Worm (Caenorhabditis elegans): ENCODE results near the gene cest-1.2.

Gene cest-1.2

DNA sequence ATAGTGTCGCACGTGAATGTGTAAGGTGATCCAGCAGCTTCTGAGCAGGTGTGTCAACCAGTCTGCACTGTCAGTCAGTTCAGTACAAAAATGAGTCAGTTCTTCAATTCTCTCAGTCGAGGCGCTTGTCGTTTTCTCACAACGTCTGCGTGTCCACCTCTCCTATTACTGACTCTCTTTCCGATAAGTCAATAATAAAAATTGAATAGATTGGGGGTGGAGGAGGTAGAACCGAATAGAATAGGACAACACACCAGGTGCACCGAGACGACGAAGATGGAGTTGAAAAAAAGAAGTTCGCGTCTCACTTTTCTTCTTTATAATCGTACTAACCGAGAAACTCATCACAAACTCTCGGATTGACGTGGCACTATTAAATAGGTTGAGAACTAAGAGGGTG lies 32.8 kb downstream of the cest-1.2 start:
- peak; percentile 37 for TF ChIP-seq lin-14 (GFP tag; optimal IDR thresholded peaks at IDR 0.05)
- TF ChIP-seq lsy-2 (tag; optimal IDR thresholded peaks at IDR 0.05), result no peak
- no peak for TF ChIP-seq hpl-2 (GFP tag; optimal IDR thresholded peaks at IDR 0.05)
- peak in 1 of 2 experiments; percentile 7 for TF ChIP-seq lin-35 (GFP tag; optimal IDR thresholded peaks at IDR 0.05)
- TF ChIP-seq efl-1 (optimal IDR thresholded peaks at IDR 0.05), result no peak
- peak in 1 of 2 experiments; percentile 83 for TF ChIP-seq efl-1 (GFP tag; optimal IDR thresholded peaks at IDR 0.05 in 1 of 2)

DNA sequence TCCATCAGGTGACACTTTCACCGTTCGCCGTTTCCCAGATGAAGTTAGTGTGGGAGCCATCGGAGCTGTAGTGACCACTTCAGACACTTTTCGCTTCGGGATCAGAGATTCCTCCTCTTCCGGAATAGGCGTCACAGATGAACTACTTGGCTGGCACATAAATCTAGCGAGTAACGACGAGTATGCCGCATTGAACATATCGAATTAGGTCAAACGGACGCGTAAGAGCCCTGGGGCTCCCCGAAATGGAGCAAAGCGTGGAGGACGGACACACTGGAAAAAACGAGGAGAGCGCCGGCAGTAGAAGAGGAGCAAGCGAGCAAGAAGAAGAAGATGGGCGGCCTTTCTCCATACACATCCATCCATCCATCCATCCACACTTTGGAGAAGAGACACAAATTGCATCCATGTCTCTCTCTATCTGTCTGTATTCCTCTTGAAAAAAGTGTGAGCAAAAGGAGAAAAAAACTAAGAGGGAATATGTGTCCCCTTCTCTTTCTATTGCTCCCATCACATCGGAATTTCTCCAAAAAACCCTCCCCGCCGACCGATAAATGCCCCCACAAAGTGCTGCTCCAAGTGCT lies 34.2 kb downstream of the cest-1.2 start:
- TF ChIP-seq fkh-10 (GFP tag; optimal IDR thresholded peaks at IDR 0.05) (peak; percentile 3), elt-2 (tag; optimal IDR thresholded peaks at IDR 0.05) (no peak), fkh-8 (tag; optimal IDR thresholded peaks at IDR 0.05) (no peak), lin-14 (GFP tag; optimal IDR thresholded peaks at IDR 0.05) (peak; percentile 57), nhr-85 (tag) (no peak), C04F5.9 (tag; optimal IDR thresholded peaks at IDR 0.05) (no peak), ceh-82 (tag; optimal IDR thresholded peaks at IDR 0.05) (peak in 1 of 3 experiments; percentile 27), ceh-8 (GFP tag; optimal IDR thresholded peaks at IDR 0.05) (no peak)

- no peak for TF ChIP-seq hlh-4 (tag; optimal IDR thresholded peaks at IDR 0.05)
- TF ChIP-seq nhr-28 (tag; optimal IDR thresholded peaks at IDR 0.05), result no peak
- no peak for TF ChIP-seq nhr-71 (tag; optimal IDR thresholded peaks at IDR 0.05)
- no peak for TF ChIP-seq hlh-17 (GFP tag; optimal IDR thresholded peaks at IDR 0.05; ENCODE audit: borderline replicate concordance)
- TF ChIP-seq ets-5 (GFP tag; IDR thresholded peaks at IDR 0.05), result no peak
- no peak for TF ChIP-seq unc-30 (tag; optimal IDR thresholded peaks at IDR 0.05)
- TF ChIP-seq nhr-12 (tag; optimal IDR thresholded peaks at IDR 0.05), result no peak
Observed at ce11 chrV:14123176-14123575, 37.5 kb downstream of the cest-1.2 start.

- TF ChIP-seq pqm-1 (tag; optimal IDR thresholded peaks at IDR 0.05) (no peak), skn-1 (tag; optimal IDR thresholded peaks at IDR 0.05) (no peak), nhr-11 (tag; optimal IDR thresholded peaks at IDR 0.05) (no peak), nhr-76 (tag; optimal IDR thresholded peaks at IDR 0.05) (no peak), snpc-4 (tag; optimal IDR thresholded peaks at IDR 0.05) (no peak), ceh-8 (GFP tag; optimal IDR thresholded peaks at IDR 0.05) (no peak)
Observed at ce11 chrV:14120674-14121073, 40.0 kb downstream of the cest-1.2 start.

DNA sequence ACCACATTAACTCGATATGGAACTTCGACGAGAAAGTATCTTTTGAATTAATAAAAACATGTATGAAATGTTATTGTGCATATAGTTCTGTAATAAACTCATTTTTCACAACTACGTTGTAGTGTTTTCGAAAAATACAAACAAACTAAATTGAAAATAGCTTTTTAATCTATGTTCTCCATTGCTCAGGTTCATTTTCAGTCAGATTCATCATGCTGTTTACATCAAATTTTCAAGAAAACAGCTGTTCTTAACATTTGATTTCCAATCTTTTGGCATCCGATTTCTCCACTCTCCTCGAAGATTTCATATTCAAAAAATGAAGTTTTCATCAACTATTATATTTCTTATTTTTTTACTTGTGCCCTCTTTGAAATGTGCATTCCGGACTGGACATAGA lies 50.6 kb downstream of the cest-1.2 start, which contains the start of gene H39E23.2:
Gene H39E23.2, plus strand, starts transcription at position 301 of the 400 bp plus-strand sequence.
- TF ChIP-seq fkh-4 (tag; optimal IDR thresholded peaks at IDR 0.05; ENCODE audit: borderline replicate concordance) (no peak), nhr-11 (tag; optimal IDR thresholded peaks at IDR 0.05) (no peak), lir-3 (tag; optimal IDR thresholded peaks at IDR 0.05; ENCODE audit: poor library complexity) (no peak), elt-2 (tag; optimal IDR thresholded peaks at IDR 0.05) (no peak), nhr-28 (tag; optimal IDR thresholded peaks at IDR 0.05) (no peak), unc-130 (tag; optimal IDR thresholded peaks at IDR 0.05) (no peak), ama-1 (optimal IDR thresholded peaks at IDR 0.05) (no peak), blmp-1 (tag; optimal IDR thresholded peaks at IDR 0.05) (no peak), nhr-12 (tag; optimal IDR thresholded peaks at IDR 0.05) (no peak), nhr-90 (tag; optimal IDR thresholded peaks at IDR 0.05; ENCODE audit: poor library complexity) (no peak), ceh-63 (GFP tag; optimal IDR thresholded peaks at IDR 0.05) (no peak), alr-1 (tag; optimal IDR thresholded peaks at IDR 0.05; ENCODE audit: borderline replicate concordance) (no peak)

Data from whole organism, L1 larva.